Fruit fly (Drosophila melanogaster): ENCODE results near the gene Nrg.

Nrg gene

dm6 chrX:8574672-8575350 lies 57.6 kb downstream of the Nrg start (continued):
- TF ChIP-seq gro (GFP tag; optimal IDR thresholded peaks at IDR 0.05) (no peak), CG12744 (GFP tag; optimal IDR thresholded peaks at IDR 0.05) (no peak), CG4360 (GFP tag; IDR thresholded peaks at IDR 0.05) (peak; percentile 86), lmd (GFP tag; IDR thresholded peaks at IDR 0.05) (peak; percentile 31; the same call in 1 of the 2 replicates), hkb (optimal IDR thresholded peaks at IDR 0.05) (no peak), hkb (GFP tag; IDR thresholded peaks at IDR 0.05) (peak; percentile 55), CG1832 (GFP tag; optimal IDR thresholded peaks at IDR 0.05) (peak; percentile 40), ci (GFP tag; IDR thresholded peaks at IDR 0.05) (peak; percentile 68; the same call in 2 of the 3 replicates), phol (tag; optimal IDR thresholded peaks at IDR 0.05) (peak; percentile 4), CG8359 (GFP tag; optimal IDR thresholded peaks at IDR 0.05; ENCODE audit: borderline replicate concordance) (no peak), GATAe (GFP tag; conservative IDR thresholded peaks at IDR 0.05) (peak; percentile 95), Fer3 (tag; optimal IDR thresholded peaks at IDR 0.05) (peak; percentile 33), CG34224 (GFP tag; IDR thresholded peaks at IDR 0.05; ENCODE audit: partially characterized antibody) (no peak), CG12219 (GFP tag; optimal IDR thresholded peaks at IDR 0.05) (peak; percentile 14), wek (GFP tag; optimal IDR thresholded peaks at IDR 0.05) (no peak), CG2129 (GFP tag; IDR thresholded peaks at IDR 0.05; ENCODE audit: partially characterized antibody) (no peak), CG6813 (GFP tag; optimal IDR thresholded peaks at IDR 0.05) (peak; percentile 37), MESR4 (GFP tag; optimal IDR thresholded peaks at IDR 0.05) (no peak), zfh2 (GFP tag; optimal IDR thresholded peaks at IDR 0.05) (peak; percentile 31), ATbp (GFP tag; optimal IDR thresholded peaks at IDR 0.05) (peak; percentile 20), bigmax (GFP tag; optimal IDR thresholded peaks at IDR 0.05) (no peak), otp (GFP tag; IDR thresholded peaks at IDR 0.05) (0 out of 3 replicates have a peak, but pooled peaks have one; percentile 18), pros (GFP tag; optimal IDR thresholded peaks at IDR 0.05) (peak; percentile 9), CG13624 (GFP tag; optimal IDR thresholded peaks at IDR 0.05) (peak; percentile 18), CG8388 (GFP tag; optimal IDR thresholded peaks at IDR 0.05) (no peak), CG9437 (GFP tag; optimal IDR thresholded peaks at IDR 0.05) (peak; percentile 39), CG2889 (GFP tag; IDR thresholded peaks at IDR 0.05) (no peak), CG15011 (GFP tag; optimal IDR thresholded peaks at IDR 0.05) (no peak), HHEX (GFP tag; optimal IDR thresholded peaks at IDR 0.05) (no peak), E2f1 (GFP tag; IDR thresholded peaks at IDR 0.05) (0 out of 2 replicates have a peak, but pooled peaks have one; percentile 40), gcm (GFP tag; optimal IDR thresholded peaks at IDR 0.05) (peak; percentile 41), CG2120 (GFP tag; optimal IDR thresholded peaks at IDR 0.05) (peak; percentile 44), CG4404 (GFP tag; IDR thresholded peaks at IDR 0.05) (no peak), prd (optimal IDR thresholded peaks at IDR 0.05) (no peak), prd (GFP tag; IDR thresholded peaks at IDR 0.05) (peak; percentile 50; the same call in 1 of the 3 replicates), NK7.1 (GFP tag; optimal IDR thresholded peaks at IDR 0.05) (peak; percentile 7), CG11696 (GFP tag; IDR thresholded peaks at IDR 0.05) (no peak), Xrp1 (GFP tag; IDR thresholded peaks at IDR 0.05) (peak; percentile 46), Mrtf (GFP tag; IDR thresholded peaks at IDR 0.05) (peak; percentile 47; the same call in 2 of the 3 replicates), org-1 (GFP tag; optimal IDR thresholded peaks at IDR 0.05) (peak; percentile 44), Ets65A (GFP tag) (peak; percentile 62), Abd-B (GFP tag; optimal IDR thresholded peaks at IDR 0.05) (peak; percentile 15), CG15514 (GFP tag; optimal IDR thresholded peaks at IDR 0.05) (peak; percentile 38), HLH54F (GFP tag; optimal IDR thresholded peaks at IDR 0.05) (peak; percentile 2), sqz (GFP tag; optimal IDR thresholded peaks at IDR 0.05) (no peak), Ptx1 (GFP tag; IDR thresholded peaks at IDR 0.05) (peak; percentile 49; the same call in 1 of the 2 replicates), CG18619 (GFP tag; optimal IDR thresholded peaks at IDR 0.05) (no peak), CG7372 (GFP tag; IDR thresholded peaks at IDR 0.05) (no peak; the same call in 1 of the 2 replicates), CG9817 (tag; optimal IDR thresholded peaks at IDR 0.05) (peak; percentile 45), CG14014 (GFP tag; IDR thresholded peaks at IDR 0.05) (peak; percentile 47; the same call in 1 of the 2 replicates)
